Fruit fly (Drosophila melanogaster) whole organism, wandering third instar larva: ENCODE data around the gene Gr5a.

Source experiments
- Abd-B ChIP-seq: fragments of >200 bp; optimal IDR thresholded peaks from 2 replicates; lab custom pipeline; 2017; ENCODE audit warnings: missing biosample characterization, missing genetic modification characterization
- CG32264 ChIP-seq: fragments of 200-800 bp; sonication (Bioruptor generic); optimal IDR thresholded peaks from 2 replicates; lab custom pipeline; 2016; ENCODE audit warnings: missing biosample characterization, missing genetic modification characterization
- CG9705 ChIP-seq: fragments of 200-800 bp; sonication (Bioruptor generic); optimal IDR thresholded peaks from 2 replicates; lab custom pipeline; 2018; ENCODE audit warnings: missing biosample characterization, mild to moderate bottlenecking, missing genetic modification characterization
- CrebA ChIP-seq: fragments of 200-800 bp; sonication (Bioruptor generic); optimal IDR thresholded peaks from 2 replicates; lab custom pipeline; 2016; ENCODE audit warnings: missing biosample characterization, mild to moderate bottlenecking, missing genetic modification characterization, borderline replicate concordance
- GATAd ChIP-seq: sonication (Bioruptor generic); optimal IDR thresholded peaks from 2 replicates; lab custom pipeline; 2016; ENCODE audit warnings: missing biosample characterization, missing genetic modification characterization
- Hnf4 ChIP-seq: fragments of 200-800 bp; sonication (Bioruptor generic); optimal IDR thresholded peaks from 2 replicates; lab custom pipeline; 2016; ENCODE audit warnings: missing biosample characterization, mild to moderate bottlenecking, missing genetic modification characterization
- Hr83 ChIP-seq: fragments of 200-300 bp; sonication (Bioruptor generic); optimal IDR thresholded peaks from 2 replicates; lab custom pipeline; 2016; ENCODE audit warnings: missing biosample characterization, mild to moderate bottlenecking, missing genetic modification characterization, moderate library complexity; ENCODE audit not compliant: poor library complexity, severe bottlenecking
- Jra ChIP-seq: sonication (Bioruptor generic); optimal IDR thresholded peaks from 2 replicates; lab custom pipeline; 2016; ENCODE audit warnings: missing biosample characterization, missing genetic modification characterization
- Mio ChIP-seq: sonication (Bioruptor generic); optimal IDR thresholded peaks from 2 replicates; lab custom pipeline; 2016; ENCODE audit warnings: missing biosample characterization, missing genetic modification characterization
- Myc ChIP-seq: fragments of >200 bp; optimal IDR thresholded peaks from 2 replicates; lab custom pipeline; 2017
- OdsH ChIP-seq: fragments of 200-800 bp; sonication (Bioruptor generic); optimal IDR thresholded peaks from 2 replicates; lab custom pipeline; 2016; ENCODE audit warnings: missing biosample characterization, mild to moderate bottlenecking, missing genetic modification characterization
- Rel ChIP-seq, 2 experiments: fragments of 200-800 bp; sonication (Bioruptor generic) in 1 of 2; optimal IDR thresholded peaks; 2 replicates in 1 of 2; 3 replicates in 1 of 2; lab custom pipeline; 2016 to 2019; ENCODE audit warnings: mild to moderate bottlenecking in 2 of 2, missing biosample characterization in 2 of 2, missing genetic modification characterization in 2 of 2, moderate library complexity in 1 of 2
- br ChIP-seq: fragments of 200-800 bp; sonication (Bioruptor generic); optimal IDR thresholded peaks from 2 replicates; lab custom pipeline; 2016; ENCODE audit warnings: missing biosample characterization, missing genetic modification characterization
- brk ChIP-seq: fragments of 200-800 bp; sonication (Bioruptor generic); optimal IDR thresholded peaks from 2 replicates; lab custom pipeline; 2016; ENCODE audit warnings: missing biosample characterization, mild to moderate bottlenecking, missing genetic modification characterization
- dl ChIP-seq, 2 experiments: fragments of 175-275, 200-275 bp in 1 of 2; fragments of 200-275 bp in 1 of 2; sonication (Bioruptor generic); optimal IDR thresholded peaks; lab custom pipeline; 2018; ENCODE audit warnings: mild to moderate bottlenecking in 2 of 2, missing biosample characterization in 2 of 2, missing genetic modification characterization in 2 of 2, moderate library complexity in 2 of 2; ENCODE audit not compliant: partially characterized antibody in 2 of 2, insufficient read depth in 1 of 2
- dmrt93B ChIP-seq: fragments of 200-800 bp; sonication (Bioruptor generic); optimal IDR thresholded peaks from 2 replicates; lab custom pipeline; 2018; ENCODE audit warnings: missing biosample characterization, mild to moderate bottlenecking, missing genetic modification characterization
- ey ChIP-seq: fragments of 200-800 bp; sonication (Bioruptor generic); optimal IDR thresholded peaks from 2 replicates; lab custom pipeline; 2016; ENCODE audit warnings: missing biosample characterization, missing genetic modification characterization
- foxo ChIP-seq, 2 experiments: fragments of 200-800 bp; sonication (Bioruptor generic); optimal IDR thresholded peaks; 2 replicates in 1 of 2; 3 replicates in 1 of 2; lab custom pipeline; 2016 to 2017; ENCODE audit warnings: missing biosample characterization in 2 of 2, missing genetic modification characterization in 2 of 2
- fru ChIP-seq: fragments of 200-800 bp; sonication (Bioruptor generic); optimal IDR thresholded peaks from 3 replicates; lab custom pipeline; 2016; ENCODE audit warnings: missing biosample characterization, mild to moderate bottlenecking, missing genetic modification characterization
- h ChIP-seq: fragments of 200-800 bp; sonication (Bioruptor generic); optimal IDR thresholded peaks from 3 replicates; lab custom pipeline; 2016; ENCODE audit warnings: missing biosample characterization, mild to moderate bottlenecking, missing genetic modification characterization
- jim ChIP-seq: fragments of 175-275, 200-325 bp; sonication (Bioruptor generic); optimal IDR thresholded peaks from 2 replicates; lab custom pipeline; 2016; ENCODE audit warnings: missing biosample characterization, mild to moderate bottlenecking, missing genetic modification characterization
- pan ChIP-seq: fragments of >200 bp; optimal IDR thresholded peaks from 2 replicates; lab custom pipeline; 2017
- psq ChIP-seq: fragments of 200-800 bp; sonication (Bioruptor generic); optimal IDR thresholded peaks from 3 replicates; lab custom pipeline; 2017; ENCODE audit warnings: missing biosample characterization, mild to moderate bottlenecking, missing genetic modification characterization, moderate library complexity
- rgr ChIP-seq: fragments of 200-800 bp; sonication (Bioruptor generic); optimal IDR thresholded peaks from 3 replicates; lab custom pipeline; 2016; ENCODE audit warnings: missing biosample characterization, mild to moderate bottlenecking, missing genetic modification characterization
- sage ChIP-seq: fragments of 200-800 bp; sonication (Bioruptor generic); optimal IDR thresholded peaks from 2 replicates; lab custom pipeline; 2016; ENCODE audit warnings: missing biosample characterization, mild to moderate bottlenecking, missing genetic modification characterization
- sv ChIP-seq: fragments of 200-800 bp; sonication (Bioruptor generic); optimal IDR thresholded peaks from 3 replicates; lab custom pipeline; 2016; ENCODE audit warnings: missing biosample characterization, missing genetic modification characterization
- tai ChIP-seq: sonication (Bioruptor generic); optimal IDR thresholded peaks from 2 replicates; lab custom pipeline; 2016; ENCODE audit warnings: missing biosample characterization, missing genetic modification characterization
- usp ChIP-seq: fragments of >200 bp; optimal IDR thresholded peaks from 2 replicates; lab custom pipeline; 2017; ENCODE audit warnings: missing biosample characterization, missing genetic modification characterization
- woc ChIP-seq: sonication (Bioruptor generic); optimal IDR thresholded peaks from 2 replicates; lab custom pipeline; 2016; ENCODE audit warnings: missing biosample characterization, mild to moderate bottlenecking, missing genetic modification characterization

Gr5a gene

dm6 chrX:5723577-5723976 is 43.2 kb downstream of the Gr5a start:
- TF ChIP-seq Rel (GFP tag; optimal IDR thresholded peaks at IDR 0.05; lab: Kevin White, UChicago) (no peak), Rel (tag; optimal IDR thresholded peaks at IDR 0.05; lab: Kevin White, UChicago) (peak; percentile 44), Jra (no peak)
- TF ChIP-seq, all 38 proteins: peak for 1

dm6 chrX:5724151-5724699 is 43.8 kb downstream of the Gr5a start:
- no peak for TF ChIP-seq dl (GFP tag; optimal IDR thresholded peaks at IDR 0.05; lab: Kevin White, UChicago; ENCODE audit: insufficient read depth in 1 of 2, partially characterized antibody in 2 of 2)
- no peak for TF ChIP-seq Abd-B
- no peak for TF ChIP-seq h (GFP tag; lab: Kevin White, UChicago)
- no peak for TF ChIP-seq usp (GFP tag; lab: Kevin White, UChicago)
- TF ChIP-seq brk (GFP tag; lab: Kevin White, UChicago): no peak

- TF ChIP-seq Hr83 (GFP tag; lab: Kevin White, UChicago) (no peak), sv (GFP tag; lab: Kevin White, UChicago) (no peak), CrebA (GFP tag; lab: Kevin White, UChicago) (no peak), GATAd (GFP tag; lab: Kevin White, UChicago) (no peak), usp (GFP tag; lab: Kevin White, UChicago) (no peak), CG32264 (GFP tag; lab: Kevin White, UChicago) (no peak), pan (lab: Kevin White, UChicago) (no peak), dmrt93B (GFP tag; lab: Kevin White, UChicago) (peak; percentile 38), sage (no peak), h (GFP tag; lab: Kevin White, UChicago) (peak; percentile 70), jim (GFP tag; lab: Kevin White, UChicago) (no peak), rgr (peak; percentile 69), fru (peak; percentile 70), brk (GFP tag; lab: Kevin White, UChicago) (no peak), ey (GFP tag; lab: Kevin White, UChicago) (peak; percentile 74), tai (no peak), foxo (GFP tag; optimal IDR thresholded peaks at IDR 0.05; lab: Kevin White, UChicago) (peak in 1 of 2 experiments; percentile 76), psq (GFP tag; lab: Kevin White, UChicago) (peak; percentile 27), OdsH (GFP tag; lab: Kevin White, UChicago) (peak; percentile 34), Jra (no peak), Hnf4 (GFP tag; lab: Kevin White, UChicago) (peak; percentile 60), Myc (lab: Kevin White, UChicago) (no peak), Mio (no peak), woc (GFP tag; lab: Kevin White, UChicago) (peak; percentile 42), CG9705 (no peak), br (GFP tag; lab: Kevin White, UChicago) (peak; percentile 57)
Observed at dm6 chrX:5724744-5725185, 44.3 kb downstream of the Gr5a start.
